Fruit fly (Drosophila melanogaster) whole organism, embryonic: ENCODE measurements around the gene CG12589.
A peak's percentile ranks its signal among the peaks of the same experiment; 100 is the strongest.

Experiments
- CG10654 ChIP-seq: fragments of 200-800 bp; sonication (Bioruptor generic); optimal IDR thresholded peaks from 2 replicates; lab custom pipeline; 2016; ENCODE audit warnings: missing biosample characterization, missing genetic modification characterization
- CG12071 ChIP-seq: fragments of 200-800 bp; sonication (Bioruptor generic); optimal IDR thresholded peaks from 3 replicates; lab custom pipeline; 2018; ENCODE audit warnings: missing biosample characterization, mild to moderate bottlenecking, missing genetic modification characterization
- CG12299 ChIP-seq: fragments of 200-800 bp; sonication (Bioruptor generic); optimal IDR thresholded peaks from 2 replicates; lab custom pipeline; 2018; ENCODE audit warnings: missing biosample characterization, mild to moderate bottlenecking, missing genetic modification characterization
- CG1233 ChIP-seq: fragments of 200-800 bp; sonication (Bioruptor generic); optimal IDR thresholded peaks from 4 replicates; lab custom pipeline; 2018; ENCODE audit warnings: missing biosample characterization, mild to moderate bottlenecking, missing genetic modification characterization
- CG14441 ChIP-seq: fragments of 200-800 bp; sonication (Bioruptor generic); IDR thresholded peaks from 2 replicates; pipeline ENCODE4 v1.3.6; 2022; ENCODE audit warnings: missing biosample characterization, missing genetic modification characterization
- CG18262 ChIP-seq: fragments of 200-800 bp; optimal IDR thresholded peaks from 3 replicates; lab custom pipeline; 2019; ENCODE audit warnings: missing biosample characterization, mild to moderate bottlenecking, missing genetic modification characterization, moderate library complexity
- CG30431 ChIP-seq: fragments of 200-800 bp; sonication (Bioruptor generic); optimal IDR thresholded peaks from 2 replicates; lab custom pipeline; 2017; ENCODE audit warnings: missing biosample characterization, missing genetic modification characterization
- CG5953 ChIP-seq: fragments of 200-800 bp; sonication (Bioruptor generic); IDR thresholded peaks from 2 replicates; pipeline ENCODE4 v1.3.6; 2022; ENCODE audit warnings: missing biosample characterization, missing genetic modification characterization
- CG7271 ChIP-seq: fragments of 200-800 bp; sonication (Bioruptor generic); optimal IDR thresholded peaks from 2 replicates; lab custom pipeline; 2018; ENCODE audit warnings: missing biosample characterization, mild to moderate bottlenecking, missing genetic modification characterization, moderate library complexity
- CG7372 ChIP-seq: fragments of 200-800 bp; sonication (Bioruptor generic); IDR thresholded peaks from 2 replicates; pipeline ENCODE4 v1.3.6; 2022; ENCODE audit warnings: missing biosample characterization, missing genetic modification characterization
- CG8924 ChIP-seq: fragments of 200-800 bp; optimal IDR thresholded peaks from 3 replicates; lab custom pipeline; 2019; ENCODE audit warnings: missing biosample characterization, mild to moderate bottlenecking, missing genetic modification characterization, moderate library complexity
- Chrac-16 ChIP-seq: fragments of 200-800 bp; sonication (Bioruptor generic); optimal IDR thresholded peaks from 3 replicates; lab custom pipeline; 2016; ENCODE audit warnings: missing biosample characterization, missing genetic modification characterization
- D ChIP-seq, 2 experiments: fragments of 200-800 bp in 1 of 2; fragments of >200 bp in 1 of 2; sonication (Bioruptor generic) in 1 of 2; optimal IDR thresholded peaks; 2 replicates in 1 of 2; 3 replicates in 1 of 2; lab custom pipeline; 2017; ENCODE audit warnings: mild to moderate bottlenecking in 1 of 2, missing biosample characterization in 1 of 2, missing genetic modification characterization in 1 of 2, missing genetic modification reagents in 1 of 2
- D19B ChIP-seq: fragments of 200-800 bp; sonication (Bioruptor generic); optimal IDR thresholded peaks from 2 replicates; lab custom pipeline; 2017; ENCODE audit warnings: missing biosample characterization, mild to moderate bottlenecking, missing genetic modification characterization
- Dbx ChIP-seq: fragments of 200-800 bp; sonication (Bioruptor generic); IDR thresholded peaks from 3 replicates; pipeline ENCODE4 v1.3.6; 2022; ENCODE audit warnings: missing biosample characterization, missing genetic modification characterization
- Dip2 ChIP-seq: fragments of 200-800 bp; sonication (Bioruptor generic); IDR thresholded peaks from 2 replicates; pipeline ENCODE4 v1.3.6; 2022; ENCODE audit warnings: missing biosample characterization, missing genetic modification characterization
- Doc2 ChIP-seq: fragments of 200-800 bp; sonication (Bioruptor generic); IDR thresholded peaks from 2 replicates; pipeline ENCODE4 v1.3.6; 2022; ENCODE audit warnings: missing biosample characterization, missing genetic modification characterization
- E2f1 ChIP-seq: fragments of 200-800 bp; sonication (Bioruptor generic); IDR thresholded peaks from 2 replicates; pipeline ENCODE4 v1.3.6; 2022; ENCODE audit warnings: missing biosample characterization, missing genetic modification characterization
- ERR ChIP-seq: fragments of 200-800 bp; sonication (Bioruptor generic); optimal IDR thresholded peaks from 2 replicates; lab custom pipeline; 2016; ENCODE audit warnings: missing biosample characterization, missing genetic modification characterization
- H2.0 ChIP-seq: fragments of 200-800 bp; sonication (Bioruptor generic); IDR thresholded peaks from 2 replicates; pipeline ENCODE4 v1.3.6; 2022; ENCODE audit warnings: missing biosample characterization, missing genetic modification characterization
- MESR4 ChIP-seq: fragments of 200-800 bp; sonication (Bioruptor generic); optimal IDR thresholded peaks from 2 replicates; lab custom pipeline; 2018; ENCODE audit warnings: missing biosample characterization, mild to moderate bottlenecking, missing genetic modification characterization, moderate library complexity
- Med ChIP-seq: fragments of 200-800 bp; sonication (Bioruptor generic); peaks from one replicate; lab custom pipeline; 2016; ENCODE audit warnings: missing biosample characterization, missing genetic modification characterization, mild to moderate bottlenecking, inconsistent platforms, moderate library complexity
- Mrtf ChIP-seq: fragments of 200-800 bp; sonication (Bioruptor generic); IDR thresholded peaks from 3 replicates; pipeline ENCODE4 v1.3.6; 2022; ENCODE audit warnings: missing biosample characterization, missing genetic modification characterization
- Rfx ChIP-seq: fragments of 200-800 bp; sonication (Bioruptor generic); IDR thresholded peaks from 2 replicates; pipeline ENCODE4 v1.3.6; 2022; ENCODE audit warnings: missing biosample characterization, missing genetic modification characterization
- Side ChIP-seq: fragments of 200-800 bp; sonication (Bioruptor generic); optimal IDR thresholded peaks from 2 replicates; lab custom pipeline; 2016; ENCODE audit warnings: missing biosample characterization, missing genetic modification characterization
- Sox102F ChIP-seq: fragments of 200-800 bp; sonication (Bioruptor generic); optimal IDR thresholded peaks from 2 replicates; lab custom pipeline; 2018; ENCODE audit warnings: missing biosample characterization, mild to moderate bottlenecking, missing genetic modification characterization, moderate library complexity
- ac ChIP-seq: fragments of 200-800 bp; sonication (Bioruptor generic); optimal IDR thresholded peaks from 3 replicates; lab custom pipeline; 2017; ENCODE audit warnings: missing biosample characterization, mild to moderate bottlenecking, missing genetic modification characterization
- cad ChIP-seq: fragments of >200 bp; optimal IDR thresholded peaks from 2 replicates; lab custom pipeline; 2017; ENCODE audit warnings: missing biosample characterization, missing genetic modification characterization
- chm ChIP-seq: fragments of 200-800 bp; sonication (Bioruptor generic); IDR thresholded peaks from 2 replicates; pipeline ENCODE4 v1.3.6; 2022; ENCODE audit warnings: missing biosample characterization, missing genetic modification characterization
- dan ChIP-seq: fragments of 200-800 bp; sonication (Bioruptor generic); IDR thresholded peaks from 2 replicates; pipeline ENCODE4 v1.3.6; 2022; ENCODE audit warnings: missing biosample characterization, missing genetic modification characterization
- danr ChIP-seq: fragments of 200-800 bp; sonication (Bioruptor generic); IDR thresholded peaks from 2 replicates; pipeline ENCODE4 v1.3.6; 2022; ENCODE audit warnings: missing biosample characterization, missing genetic modification characterization
- disco-r ChIP-seq: fragments of 200-800 bp; sonication (Bioruptor generic); optimal IDR thresholded peaks from 2 replicates; lab custom pipeline; 2016; ENCODE audit warnings: missing biosample characterization, missing genetic modification characterization
- fd96Cb ChIP-seq: fragments of 200-800 bp; sonication (Bioruptor generic); optimal IDR thresholded peaks from 2 replicates; lab custom pipeline; 2018; ENCODE audit warnings: missing biosample characterization, mild to moderate bottlenecking, missing genetic modification characterization, moderate library complexity
- gcm2 ChIP-seq: fragments of 200-800 bp; sonication (Bioruptor generic); optimal IDR thresholded peaks from 2 replicates; lab custom pipeline; 2016; ENCODE audit warnings: missing biosample characterization, missing genetic modification characterization
- gsb-n ChIP-seq: fragments of 200-800 bp; sonication (Bioruptor generic); optimal IDR thresholded peaks from 3 replicates; lab custom pipeline; 2018; ENCODE audit warnings: missing biosample characterization, mild to moderate bottlenecking, missing genetic modification characterization
- lov ChIP-seq, 2 experiments: fragments of 200-800 bp in 1 of 2; fragments of >200 bp in 1 of 2; sonication (Bioruptor generic) in 1 of 2; IDR thresholded peaks in 1 of 2; optimal IDR thresholded peaks in 1 of 2; 2 replicates in 1 of 2; 3 replicates in 1 of 2; pipeline versions ENCODE4 v1.3.6 to Lab custom; 2017 to 2022; ENCODE audit warnings: missing biosample characterization in 1 of 2, missing genetic modification characterization in 1 of 2
- mam ChIP-seq: fragments of 200-800 bp; sonication (Bioruptor generic); optimal IDR thresholded peaks from 3 replicates; lab custom pipeline; 2016; ENCODE audit warnings: missing biosample characterization, missing genetic modification characterization
- org-1 ChIP-seq: fragments of 200-800 bp; sonication (Bioruptor generic); optimal IDR thresholded peaks from 2 replicates; lab custom pipeline; 2017; ENCODE audit warnings: missing biosample characterization, missing genetic modification characterization
- phol ChIP-seq: fragments of 200-800 bp; sonication (Bioruptor generic); optimal IDR thresholded peaks from 3 replicates; lab custom pipeline; 2018; ENCODE audit warnings: missing biosample characterization, mild to moderate bottlenecking, missing genetic modification characterization, moderate library complexity
- rib ChIP-seq: fragments of 200-800 bp; sonication (Bioruptor generic); IDR thresholded peaks from 2 replicates; pipeline ENCODE4 v1.3.6; 2022; ENCODE audit warnings: missing biosample characterization, missing genetic modification characterization
- sd ChIP-seq: fragments of 200-800 bp; sonication (Bioruptor generic); optimal IDR thresholded peaks from 3 replicates; lab custom pipeline; 2018; ENCODE audit warnings: missing biosample characterization, mild to moderate bottlenecking, missing genetic modification characterization, moderate library complexity
- sens ChIP-seq: fragments of 200-800 bp; sonication (Bioruptor generic); peaks from one replicate; lab custom pipeline; 2016; ENCODE audit warnings: missing biosample characterization, missing genetic modification characterization
- sens-2 ChIP-seq: fragments of 200-800 bp; sonication (Bioruptor generic); IDR thresholded peaks from 2 replicates; pipeline ENCODE4 v1.3.6; 2022; ENCODE audit warnings: missing biosample characterization, missing genetic modification characterization
- sna ChIP-seq: fragments of 200-800 bp; sonication (Bioruptor generic); IDR thresholded peaks from 2 replicates; pipeline ENCODE4 v1.3.6; 2022; ENCODE audit warnings: missing biosample characterization, missing genetic modification characterization; ENCODE audit not compliant: partially characterized antibody
- sr ChIP-seq: fragments of 200-800 bp; sonication (Bioruptor generic); IDR thresholded peaks from 3 replicates; pipeline ENCODE4 v1.3.6; 2022; ENCODE audit warnings: missing biosample characterization, missing genetic modification characterization
- tll ChIP-seq, 2 experiments: fragments of 200-800 bp in 1 of 2; fragments of >200 bp in 1 of 2; sonication (Bioruptor generic) in 1 of 2; optimal IDR thresholded peaks; 2 replicates each; lab custom pipeline; 2017 to 2019; ENCODE audit warnings: missing biosample characterization in 2 of 2, missing genetic modification characterization in 2 of 2, mild to moderate bottlenecking in 1 of 2, moderate library complexity in 1 of 2
- toy ChIP-seq: fragments of 200-800 bp; sonication (Bioruptor generic); IDR thresholded peaks from 2 replicates; pipeline ENCODE4 v1.3.6; 2022; ENCODE audit warnings: missing biosample characterization, missing genetic modification characterization
- trh ChIP-seq: fragments of 200-800 bp; sonication (Bioruptor generic); optimal IDR thresholded peaks from 2 replicates; lab custom pipeline; 2016; ENCODE audit warnings: missing biosample characterization, missing genetic modification characterization
- wor ChIP-seq: fragments of 200-800 bp; sonication (Bioruptor generic); IDR thresholded peaks from 2 replicates; pipeline ENCODE4 v1.3.6; 2022; ENCODE audit warnings: missing biosample characterization, missing genetic modification characterization
- zen ChIP-seq: fragments of 200-800 bp; sonication (Bioruptor generic); optimal IDR thresholded peaks from 3 replicates; lab custom pipeline; 2018; ENCODE audit warnings: missing biosample characterization, mild to moderate bottlenecking, missing genetic modification characterization, moderate library complexity

Gene CG12589

dm6 chr3R:5124928-5125327, 13.9 kb downstream of the CG12589 start:
- TF ChIP-seq phol (no peak), Rfx (GFP tag; lab: Robert Waterston, UW) (no peak), Med (GFP tag; lab: Kevin White, UChicago) (peak; percentile 7), ac (GFP tag; lab: Kevin White, UChicago) (peak; percentile 39), MESR4 (no peak), zen (peak; percentile 28), Dbx (GFP tag; lab: Robert Waterston, UW) (no peak), dan (GFP tag; lab: Robert Waterston, UW) (no peak), sr (GFP tag; lab: Robert Waterston, UW) (no peak), CG5953 (GFP tag; lab: Robert Waterston, UW) (no peak), CG14441 (no peak), CG12299 (tag; lab: Kevin White, UChicago) (no peak), tll (GFP tag; optimal IDR thresholded peaks at IDR 0.05; lab: Kevin White, UChicago) (peak in 1 of 2 experiments; percentile 66), chm (GFP tag; lab: Robert Waterston, UW) (peak; percentile 36; the same call in 1 of the 2 replicates), CG10654 (GFP tag; lab: Kevin White, UChicago) (no peak), mam (GFP tag; lab: Kevin White, UChicago) (no peak), gsb-n (tag; lab: Kevin White, UChicago) (peak; percentile 20), lov (optimal IDR thresholded peaks at IDR 0.05; lab: Kevin White, UChicago) (no peak), lov (GFP tag; IDR thresholded peaks at IDR 0.05; lab: Robert Waterston, UW) (peak; percentile 64; the same call in 1 of the 3 replicates), org-1 (GFP tag; lab: Kevin White, UChicago) (no peak), CG30431 (GFP tag; lab: Kevin White, UChicago) (no peak), disco-r (GFP tag; lab: Kevin White, UChicago) (no peak), CG12071 (no peak), CG1233 (GFP tag; lab: Kevin White, UChicago) (no peak), cad (GFP tag; lab: Kevin White, UChicago) (peak; percentile 96), CG7271 (tag; lab: Kevin White, UChicago) (peak; percentile 59), CG8924 (tag; lab: Kevin White, UChicago) (no peak), trh (GFP tag; lab: Kevin White, UChicago) (no peak), Sox102F (GFP tag; lab: Kevin White, UChicago) (no peak), sens (peak; percentile 28), D (optimal IDR thresholded peaks at IDR 0.05; lab: Kevin White, UChicago) (peak; percentile 41), D (GFP tag; optimal IDR thresholded peaks at IDR 0.05; lab: Kevin White, UChicago) (no peak)

- no peak for TF ChIP-seq wor (GFP tag; lab: Robert Waterston, UW)
- TF ChIP-seq fd96Cb (tag; lab: Kevin White, UChicago): peak; percentile 16
- no peak for TF ChIP-seq ac (GFP tag; lab: Kevin White, UChicago)
- TF ChIP-seq rib (GFP tag; lab: Robert Waterston, UW): no peak
- no peak for TF ChIP-seq Mrtf (GFP tag; lab: Robert Waterston, UW)
- no peak for TF ChIP-seq sens-2 (GFP tag; lab: Robert Waterston, UW)
- TF ChIP-seq CG18262 (tag; lab: Kevin White, UChicago): peak; percentile 31
- TF ChIP-seq phol: peak; percentile 8
- no peak for TF ChIP-seq gcm2 (GFP tag; lab: Kevin White, UChicago)
- TF ChIP-seq sna (GFP tag; lab: Robert Waterston, UW): no peak
- TF ChIP-seq Chrac-16 (GFP tag; lab: Kevin White, UChicago): no peak
- TF ChIP-seq danr: no peak
- TF ChIP-seq sd: peak; percentile 26
- no peak for TF ChIP-seq CG7372 (GFP tag; lab: Robert Waterston, UW)
- TF ChIP-seq E2f1 (GFP tag; lab: Robert Waterston, UW): no peak
- no peak for TF ChIP-seq toy (GFP tag; lab: Robert Waterston, UW)
- no peak for TF ChIP-seq Doc2 (GFP tag; lab: Robert Waterston, UW)
- TF ChIP-seq ERR: no peak
- no peak for TF ChIP-seq Dip2
- peak; percentile 81 for TF ChIP-seq D19B (GFP tag; lab: Kevin White, UChicago)
- no peak for TF ChIP-seq H2.0 (GFP tag; lab: Robert Waterston, UW)
- no peak for TF ChIP-seq Side (GFP tag; lab: Kevin White, UChicago)
These were observed 16.3 kb downstream of the CG12589 start for dm6 chr3R:5122266-5123096.
